Worm (Caenorhabditis elegans) whole organism, midembryonic: ENCODE results near the gene dpy-28.
A peak's percentile ranks its signal among the peaks of the same experiment; 100 is the strongest.

Experiments
- T22C8.4 ChIP-seq: fragments of 200-800 bp; sonication (Bioruptor generic); IDR thresholded peaks from 2 replicates; pipeline ENCODE4 v1.3.6; 2022; ENCODE audit warnings: missing genetic modification characterization, missing compliant biosample characterization
- cog-1 ChIP-seq: sonication (generic microtip); optimal IDR thresholded peaks from 2 replicates; lab custom pipeline; 2016; ENCODE audit warnings: missing genetic modification characterization, missing compliant biosample characterization
- flt-1 ChIP-seq: fragments of 200-800 bp; sonication (Bioruptor generic); IDR thresholded peaks from 2 replicates; pipeline ENCODE4 v1.3.6; 2022; ENCODE audit warnings: missing genetic modification characterization, missing compliant biosample characterization
- klf-2 ChIP-seq: fragments of 200-800 bp; sonication (Bioruptor generic); conservative IDR thresholded peaks from 2 replicates; pipeline ENCODE4 v1.3.6; 2022; ENCODE audit warnings: missing genetic modification reagents, missing genetic modification characterization, missing compliant biosample characterization
- med-1 ChIP-seq: sonication (generic microtip); optimal IDR thresholded peaks from 2 replicates; lab custom pipeline; 2017; ENCODE audit warnings: missing genetic modification characterization, mild to moderate bottlenecking, missing compliant biosample characterization, antibody characterized with exemption, missing genetic modification reagents; ENCODE audit not compliant: insufficient read depth
- ref-1 ChIP-seq: fragments of 200-800 bp; sonication (Bioruptor generic); conservative IDR thresholded peaks from 2 replicates; pipeline ENCODE4 v1.3.6; 2022; ENCODE audit warnings: missing genetic modification reagents, missing genetic modification characterization, missing compliant biosample characterization
- tab-1 ChIP-seq: fragments of 200-800 bp; sonication (Bioruptor generic); IDR thresholded peaks from 2 replicates; pipeline ENCODE4 v1.3.6; 2022; ENCODE audit warnings: missing genetic modification characterization, missing compliant biosample characterization
- ztf-23 ChIP-seq: fragments of 200-800 bp; sonication (Bioruptor generic); IDR thresholded peaks from 2 replicates; pipeline ENCODE4 v1.3.6; 2022; ENCODE audit warnings: missing genetic modification reagents, missing genetic modification characterization, missing compliant biosample characterization
- ztf-29 ChIP-seq: fragments of 200-800 bp; sonication (Bioruptor generic); IDR thresholded peaks from 2 replicates; pipeline ENCODE4 v1.3.6; 2022; ENCODE audit warnings: missing genetic modification reagents, missing genetic modification characterization, missing compliant biosample characterization

The dpy-28 gene

DNA sequence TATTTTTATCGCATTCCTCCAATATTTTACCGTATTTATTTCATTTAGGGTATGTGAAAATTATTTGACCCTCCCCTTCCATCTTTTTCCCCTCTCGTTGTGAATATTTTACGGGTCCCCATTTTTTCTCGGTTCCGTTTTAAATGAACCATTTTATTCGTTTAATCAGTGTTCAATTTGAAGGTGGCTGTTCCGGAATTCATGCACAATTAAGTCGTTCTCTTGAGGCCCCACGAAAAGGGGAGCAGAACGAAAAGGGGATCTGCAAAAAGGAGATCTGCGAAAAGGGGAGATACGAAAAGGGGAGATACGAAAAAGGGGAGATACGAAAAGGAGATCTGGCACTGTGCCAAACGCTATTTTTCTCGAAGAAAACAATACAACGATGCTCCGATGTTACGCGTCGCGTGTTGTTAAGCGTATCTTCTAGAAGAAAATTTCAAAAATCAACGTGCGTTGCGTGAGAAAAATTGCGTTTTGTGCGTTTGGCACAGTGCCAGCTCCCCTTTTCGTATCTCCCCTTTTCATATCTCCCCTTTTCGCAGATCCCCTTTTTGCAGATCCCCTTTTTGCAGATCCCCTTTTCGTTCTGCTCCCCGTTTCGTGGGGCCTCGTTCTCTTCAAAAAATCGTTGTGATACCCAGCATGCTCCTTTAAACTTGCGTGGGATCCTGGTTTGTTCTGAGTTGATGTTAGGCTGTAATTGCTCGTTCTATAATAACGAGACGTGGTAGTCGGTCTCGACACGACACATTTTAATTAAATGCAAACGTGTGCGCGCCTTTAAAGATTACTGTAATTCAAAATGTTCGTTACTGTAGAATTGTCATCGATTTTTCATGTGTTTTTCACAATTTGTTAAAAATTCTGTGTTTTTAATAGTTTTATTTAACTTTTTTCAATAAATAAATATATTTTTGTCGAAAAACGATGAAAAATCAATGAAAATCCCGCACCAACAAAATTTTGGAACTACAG, 48.2 kb downstream of the dpy-28 start:
- TF ChIP-seq ztf-23 (GFP tag; lab: Robert Waterston, UW) = peak; percentile 60; the same call in 1 of the 2 replicates
- no peak for TF ChIP-seq ztf-29
- peak; percentile 74 for TF ChIP-seq flt-1 (GFP tag; lab: Robert Waterston, UW)
- no peak; the same call in none of the 2 replicates for TF ChIP-seq klf-2 (GFP tag; lab: Robert Waterston, UW)
- no peak for TF ChIP-seq cog-1 (tag; lab: Kevin White, UChicago)
- peak; percentile 44 for TF ChIP-seq ref-1
- no peak for TF ChIP-seq med-1 (GFP tag; lab: Kevin White, UChicago)
- TF ChIP-seq tab-1 = no peak
- TF ChIP-seq T22C8.4 (GFP tag; lab: Robert Waterston, UW) = peak; percentile 22; the same call in 1 of the 2 replicates

DNA sequence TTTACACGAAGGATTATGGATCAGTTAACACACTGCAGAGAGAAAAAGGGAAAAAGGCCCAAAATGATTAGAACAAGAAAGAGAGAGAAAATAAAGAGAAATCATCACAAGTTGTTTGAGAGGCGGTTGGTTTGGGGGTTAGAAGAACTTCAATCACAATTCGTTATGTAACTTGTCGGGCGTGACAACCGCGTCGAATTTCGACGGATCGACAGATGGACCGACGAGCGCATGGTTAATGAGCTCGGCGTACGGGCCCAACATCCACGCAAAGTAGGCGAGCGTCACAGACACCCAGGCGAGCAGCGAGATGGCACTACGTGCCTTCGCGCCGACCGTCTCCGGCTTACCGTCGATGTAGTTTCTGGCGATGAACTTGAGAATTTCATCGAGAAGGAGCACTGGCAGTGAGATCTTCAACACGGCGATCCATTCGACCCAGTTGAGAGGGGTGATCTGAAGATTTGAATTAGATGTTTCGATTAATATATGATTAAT, 49.9 kb downstream of the dpy-28 start:
- TF ChIP-seq flt-1 (GFP tag; lab: Robert Waterston, UW) = no peak
- TF ChIP-seq ref-1 = no peak
- TF ChIP-seq klf-2 (GFP tag; lab: Robert Waterston, UW) = no peak
- no peak for TF ChIP-seq T22C8.4 (GFP tag; lab: Robert Waterston, UW)
- no peak for TF ChIP-seq cog-1 (tag; lab: Kevin White, UChicago)
- TF ChIP-seq ztf-23 (GFP tag; lab: Robert Waterston, UW) = no peak
- TF ChIP-seq med-1 (GFP tag; lab: Kevin White, UChicago) = no peak
- no peak for TF ChIP-seq ztf-29
- TF ChIP-seq tab-1 = no peak

DNA sequence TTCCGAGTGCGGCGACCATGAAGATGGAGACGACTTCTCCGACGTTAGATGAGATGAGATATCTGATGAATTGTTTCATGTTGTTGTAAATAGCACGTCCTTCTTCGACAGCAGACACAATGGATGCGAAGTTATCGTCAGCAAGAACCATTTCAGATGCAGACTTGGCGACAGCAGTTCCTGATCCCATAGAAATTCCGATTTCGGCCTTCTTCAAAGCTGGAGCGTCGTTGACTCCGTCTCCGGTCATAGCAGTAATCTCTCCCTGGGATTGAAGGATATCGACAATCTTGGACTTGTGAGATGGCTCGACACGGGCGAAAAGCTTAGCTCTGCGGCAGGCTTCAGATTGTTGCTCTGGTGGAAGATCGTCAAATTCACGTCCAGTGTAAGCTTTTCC, 51.0 kb downstream of the dpy-28 start:
- TF ChIP-seq tab-1 = no peak
- no peak for TF ChIP-seq med-1 (GFP tag; lab: Kevin White, UChicago)
- TF ChIP-seq ztf-23 (GFP tag; lab: Robert Waterston, UW) = no peak
- no peak for TF ChIP-seq cog-1 (tag; lab: Kevin White, UChicago)
- TF ChIP-seq ref-1 = no peak
- no peak for TF ChIP-seq T22C8.4 (GFP tag; lab: Robert Waterston, UW)
- no peak for TF ChIP-seq ztf-29
- TF ChIP-seq klf-2 (GFP tag; lab: Robert Waterston, UW) = no peak
- no peak for TF ChIP-seq flt-1 (GFP tag; lab: Robert Waterston, UW)

DNA sequence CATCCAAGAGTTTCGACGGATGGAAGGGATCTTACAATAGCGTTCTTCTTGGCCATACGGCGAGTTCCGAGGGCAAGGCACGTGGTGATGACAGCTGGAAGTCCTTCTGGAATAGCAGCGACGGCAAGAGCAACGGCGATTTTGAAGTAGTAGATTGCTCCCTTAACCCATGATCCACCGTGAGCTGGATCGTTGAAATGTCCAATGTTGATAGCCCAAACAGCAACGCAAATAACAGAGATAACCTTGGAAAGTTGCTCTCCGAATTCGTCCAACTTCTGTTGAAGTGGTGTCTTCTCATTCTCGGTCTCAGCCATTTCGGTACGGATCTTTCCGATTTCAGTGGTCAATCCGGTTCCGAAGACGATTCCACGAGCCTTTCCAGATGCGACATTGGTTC, 52.3 kb downstream of the dpy-28 start:
- TF ChIP-seq med-1 (GFP tag; lab: Kevin White, UChicago) (no peak), flt-1 (GFP tag; lab: Robert Waterston, UW) (no peak), ztf-29 (no peak), cog-1 (tag; lab: Kevin White, UChicago) (no peak), ztf-23 (GFP tag; lab: Robert Waterston, UW) (no peak), klf-2 (GFP tag; lab: Robert Waterston, UW) (no peak), tab-1 (no peak), T22C8.4 (GFP tag; lab: Robert Waterston, UW) (no peak), ref-1 (no peak)

ce11 chrIII:10816045-10816444, 53.1 kb downstream of the dpy-28 start:
- TF ChIP-seq T22C8.4 (GFP tag; lab: Robert Waterston, UW) = no peak
- no peak for TF ChIP-seq tab-1
- no peak for TF ChIP-seq flt-1 (GFP tag; lab: Robert Waterston, UW)

DNA sequence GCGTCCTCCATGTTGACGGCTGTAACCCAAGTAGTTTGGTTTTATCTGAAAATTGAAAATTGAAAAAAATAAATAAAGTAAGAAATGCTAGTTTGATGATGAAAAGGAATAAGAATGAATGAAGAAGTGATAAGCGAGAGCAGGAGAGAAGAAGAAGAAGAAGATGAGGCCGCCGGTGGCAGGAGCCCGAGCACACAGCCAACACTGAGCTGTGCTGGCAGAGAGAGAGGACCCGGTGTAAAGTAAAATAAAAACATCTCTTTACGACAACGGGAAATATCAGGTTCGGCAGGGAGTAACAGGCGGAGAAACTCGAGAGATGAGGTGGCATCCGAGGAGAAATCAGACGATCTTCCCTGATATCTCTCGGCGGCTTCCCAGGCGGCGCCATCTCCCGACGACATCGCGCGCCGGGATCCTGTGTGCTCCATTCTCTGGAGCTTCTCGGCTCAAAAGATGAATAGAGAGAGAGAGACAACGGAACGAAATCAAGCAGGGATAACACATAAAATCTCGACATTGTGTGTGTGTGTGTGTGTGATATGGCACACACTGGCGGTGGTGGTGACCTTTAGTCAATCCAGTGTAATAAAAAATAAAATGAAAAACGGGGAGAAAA, 54.0 kb downstream of the dpy-28 start, which contains the start of gene sca-1:
Gene sca-1, minus strand, starts transcription at position 51 of the 619 bp plus-strand sequence.
- no peak for TF ChIP-seq flt-1 (GFP tag; lab: Robert Waterston, UW)
- no peak for TF ChIP-seq ztf-23 (GFP tag; lab: Robert Waterston, UW)
- no peak for TF ChIP-seq med-1 (GFP tag; lab: Kevin White, UChicago)
- no peak for TF ChIP-seq ref-1
- no peak for TF ChIP-seq T22C8.4 (GFP tag; lab: Robert Waterston, UW)
- TF ChIP-seq ztf-29 = no peak
- no peak for TF ChIP-seq klf-2 (GFP tag; lab: Robert Waterston, UW)
- no peak for TF ChIP-seq cog-1 (tag; lab: Kevin White, UChicago)
- TF ChIP-seq tab-1 = no peak

DNA sequence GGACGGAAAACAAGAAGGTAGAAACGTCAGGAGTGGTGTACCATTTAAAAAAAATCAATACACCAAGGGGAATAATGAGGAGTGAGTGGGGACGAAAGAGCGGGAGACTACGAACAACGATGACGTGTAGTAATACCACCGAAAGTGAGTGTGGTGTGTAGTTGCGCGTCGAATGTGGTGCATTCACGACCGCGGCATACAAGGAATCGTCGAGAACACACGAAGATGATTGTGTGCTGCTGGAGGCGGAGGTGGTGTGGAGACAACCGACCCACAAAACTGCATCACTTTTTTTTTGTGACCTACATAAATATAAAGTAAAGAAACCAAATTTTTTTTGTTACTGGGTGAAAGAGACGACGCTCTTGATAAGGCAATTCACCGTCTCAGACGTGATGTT, 55.4 kb downstream of the dpy-28 start:
- no peak for TF ChIP-seq ztf-29
- TF ChIP-seq klf-2 (GFP tag; lab: Robert Waterston, UW) = no peak
- no peak for TF ChIP-seq ref-1
- TF ChIP-seq flt-1 (GFP tag; lab: Robert Waterston, UW) = peak; percentile 58; the same call in 1 of the 2 replicates
- no peak for TF ChIP-seq cog-1 (tag; lab: Kevin White, UChicago)
- TF ChIP-seq tab-1 = no peak
- TF ChIP-seq med-1 (GFP tag; lab: Kevin White, UChicago) = no peak
- peak; percentile 48; the same call in 1 of the 2 replicates for TF ChIP-seq T22C8.4 (GFP tag; lab: Robert Waterston, UW)
- TF ChIP-seq ztf-23 (GFP tag; lab: Robert Waterston, UW) = peak; percentile 66; the same call in 1 of the 2 replicates

ce11 chrIII:10819257-10819656, 56.3 kb downstream of the dpy-28 start:
- TF ChIP-seq ztf-23 (GFP tag; lab: Robert Waterston, UW) (no peak), T22C8.4 (GFP tag; lab: Robert Waterston, UW) (peak; percentile 47; the same call in 1 of the 2 replicates)

DNA sequence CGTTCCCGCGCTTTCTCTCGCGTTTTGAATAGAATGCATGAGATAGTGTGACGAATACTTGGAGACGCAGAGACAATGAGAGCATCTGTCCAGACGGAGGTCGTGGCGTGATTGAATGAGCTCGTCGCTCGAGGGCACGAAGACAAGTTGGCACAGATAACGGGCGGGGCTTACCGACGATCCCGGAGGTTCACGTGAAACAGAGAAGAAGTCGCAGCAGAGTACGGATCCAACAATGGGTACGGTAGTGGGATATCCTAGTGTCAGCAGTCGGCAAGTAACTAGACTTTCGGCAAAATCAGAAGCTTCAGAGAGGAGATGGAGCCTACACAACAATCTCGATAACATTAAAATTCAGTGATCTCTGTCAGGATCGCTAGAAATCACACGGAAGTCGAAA, 56.8 kb downstream of the dpy-28 start:
- no peak for TF ChIP-seq cog-1 (tag; lab: Kevin White, UChicago)
- TF ChIP-seq flt-1 (GFP tag; lab: Robert Waterston, UW) = no peak
- no peak for TF ChIP-seq ref-1
- no peak for TF ChIP-seq klf-2 (GFP tag; lab: Robert Waterston, UW)
- TF ChIP-seq med-1 (GFP tag; lab: Kevin White, UChicago) = no peak
- no peak for TF ChIP-seq ztf-29
- no peak for TF ChIP-seq tab-1
